Worm (Caenorhabditis elegans) whole organism, L4 larva: Measurements from ENCODE around the gene vps-18.

Experiments
- ZK337.2 ChIP-seq: fragments of 200-800 bp; sonication (Bioruptor generic); IDR thresholded peaks from 2 replicates; pipeline ENCODE4 v1.3.6; 2022; ENCODE audit warnings: missing genetic modification reagents, missing genetic modification characterization, missing compliant biosample characterization
- aha-1 ChIP-seq: fragments of 150-350 bp; peaks from one replicate; lab custom pipeline; 2014; ENCODE audit warnings: missing biosample characterization, missing genetic modification characterization
- ama-1 ChIP-seq: fragments of 150-350 bp; optimal IDR thresholded peaks from 2 replicates; lab custom pipeline; 2014; ENCODE audit warnings: inconsistent platforms, mixed read lengths
- daf-19 ChIP-seq: fragments of 200-800 bp; sonication (Bioruptor generic); conservative IDR thresholded peaks from 2 replicates; pipeline ENCODE4 v1.3.6; 2022; ENCODE audit warnings: missing genetic modification characterization, missing compliant biosample characterization
- egl-27 ChIP-seq: sonication (generic microtip); optimal IDR thresholded peaks from 3 replicates; lab custom pipeline; 2017; ENCODE audit warnings: missing biosample characterization, missing genetic modification reagents, missing genetic modification characterization
- lin-13 ChIP-seq: fragments of 150-350 bp; optimal IDR thresholded peaks from 2 replicates; lab custom pipeline; 2014; ENCODE audit warnings: missing biosample characterization, missing genetic modification reagents, missing genetic modification characterization
- madf-9 ChIP-seq: fragments of 200-800 bp; sonication (Bioruptor generic); conservative IDR thresholded peaks from 2 replicates; pipeline ENCODE4 v1.3.6; 2022; ENCODE audit warnings: missing genetic modification reagents, missing genetic modification characterization, missing compliant biosample characterization
- mxl-2 ChIP-seq: fragments of 200-800 bp; sonication (Bioruptor generic); conservative IDR thresholded peaks from 2 replicates; pipeline ENCODE4 v1.3.6; 2022; ENCODE audit warnings: missing genetic modification reagents, missing genetic modification characterization, missing compliant biosample characterization
- nhr-11 ChIP-seq: fragments of 150-350 bp; optimal IDR thresholded peaks from 2 replicates; lab custom pipeline; 2014; ENCODE audit warnings: missing biosample characterization, missing genetic modification characterization
- nhr-6 ChIP-seq: fragments of 150-350 bp; optimal IDR thresholded peaks from 2 replicates; lab custom pipeline; 2014; ENCODE audit warnings: missing biosample characterization, missing genetic modification characterization
- nhr-76 ChIP-seq: fragments of 150-350 bp; optimal IDR thresholded peaks from 2 replicates; lab custom pipeline; 2014; ENCODE audit warnings: missing biosample characterization, missing genetic modification characterization
- snpc-4 ChIP-seq: fragments of 150-350 bp; optimal IDR thresholded peaks from 2 replicates; lab custom pipeline; 2014; ENCODE audit warnings: missing biosample characterization, missing genetic modification characterization
- tag-97 ChIP-seq: fragments of 200-800 bp; sonication (Bioruptor generic); IDR thresholded peaks from 2 replicates; pipeline ENCODE4 v1.3.6; 2022; ENCODE audit warnings: missing genetic modification characterization, missing compliant biosample characterization
- zag-1 ChIP-seq: fragments of 150-350 bp; optimal IDR thresholded peaks from 2 replicates; lab custom pipeline; 2014; ENCODE audit warnings: missing biosample characterization, missing genetic modification characterization

- TF ChIP-seq daf-19 (GFP tag; lab: Robert Waterston, UW) (no peak), mxl-2 (GFP tag; lab: Robert Waterston, UW) (no peak), ama-1 (lab: Kevin White, UChicago) (no peak), nhr-11 (tag; lab: Kevin White, UChicago) (no peak), nhr-76 (tag; lab: Kevin White, UChicago) (no peak), nhr-6 (tag; lab: Kevin White, UChicago) (no peak), snpc-4 (tag; lab: Kevin White, UChicago) (no peak), tag-97 (GFP tag; lab: Robert Waterston, UW) (no peak), zag-1 (tag; lab: Kevin White, UChicago) (no peak), madf-9 (no peak), ZK337.2 (GFP tag; lab: Robert Waterston, UW) (no peak), lin-13 (no peak), egl-27 (no peak), aha-1 (tag; lab: Kevin White, UChicago) (no peak)
Measured at ce11 chrII:4511911-4512310, 51.0 kb downstream of the vps-18 start, which contains the start of gene cyp-23A1.
